Fruit fly (Drosophila melanogaster) whole organism, embryonic: Measurements from ENCODE around the gene CG46059.

Experiments used
- CG30431 ChIP-seq: fragments of 200-800 bp; sonication (Bioruptor generic); optimal IDR thresholded peaks from 2 replicates; lab custom pipeline; 2017; ENCODE audit warnings: missing biosample characterization, missing genetic modification characterization
- slp2 ChIP-seq: fragments of 200-800 bp; sonication (Bioruptor generic); optimal IDR thresholded peaks from 2 replicates; lab custom pipeline; 2016; ENCODE audit warnings: missing biosample characterization, missing genetic modification characterization

DNA sequence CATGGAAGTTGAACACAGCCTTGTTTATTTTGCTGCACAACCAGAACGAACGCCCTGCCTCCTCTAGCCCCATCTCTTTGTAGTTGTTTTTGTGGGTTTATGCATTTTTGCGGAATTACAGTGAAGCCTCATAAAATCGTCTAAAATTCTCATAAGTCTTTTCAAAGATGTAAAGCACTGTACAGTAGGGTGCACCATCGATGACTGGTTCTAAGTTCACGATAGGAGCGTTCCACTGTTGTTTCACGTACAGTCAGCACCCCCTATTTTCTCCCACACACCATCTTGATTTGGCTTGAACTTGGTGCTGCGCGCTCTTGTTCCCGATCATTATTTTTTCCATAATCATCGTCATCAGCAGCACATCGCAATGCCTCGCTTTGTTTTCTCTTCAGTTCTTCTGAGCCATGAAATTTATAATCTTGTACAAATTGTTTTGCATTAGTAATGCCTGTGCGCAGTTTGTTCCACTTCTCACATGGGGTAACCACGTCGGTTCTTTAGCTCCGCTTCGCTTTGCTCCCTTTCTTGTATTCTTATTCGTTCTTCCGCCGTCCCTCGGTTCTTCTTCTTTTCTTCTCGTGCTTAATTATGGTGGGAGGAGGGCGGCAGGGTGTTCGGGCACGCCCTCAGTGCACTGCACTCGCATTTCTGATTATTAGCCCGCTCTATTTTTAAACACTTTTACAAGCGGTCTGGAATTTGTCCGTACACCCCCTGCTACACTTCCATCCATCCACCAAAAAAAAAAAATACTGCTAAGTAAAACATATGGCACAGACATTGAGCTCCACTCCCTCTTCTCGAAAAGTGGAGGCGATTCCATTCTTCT, 20.2 kb downstream of the CG46059 start:
- TF ChIP-seq slp2 (no peak), CG30431 (no peak)
